Fruit fly (Drosophila melanogaster) whole organism, pupa: ENCODE data around the gene Or71a.

Source experiments
- CG10348 ChIP-seq: fragments of 200-800 bp; sonication (Bioruptor generic); IDR thresholded peaks from 2 replicates; pipeline ENCODE4 v1.3.6; 2022; ENCODE audit warnings: missing biosample characterization, missing genetic modification characterization
- CG12605 ChIP-seq: fragments of 200-800 bp; sonication (Bioruptor generic); IDR thresholded peaks from 2 replicates; pipeline ENCODE4 v1.3.6; 2022; ENCODE audit warnings: missing biosample characterization, missing genetic modification characterization
- CG13204 ChIP-seq: fragments of 200-800 bp; sonication (Bioruptor generic); optimal IDR thresholded peaks from 2 replicates; lab custom pipeline; 2018; ENCODE audit warnings: missing biosample characterization, mild to moderate bottlenecking, missing genetic modification characterization, moderate library complexity
- CG15710 ChIP-seq: fragments of 200-800 bp; sonication (Bioruptor generic); optimal IDR thresholded peaks from 2 replicates; lab custom pipeline; 2018; ENCODE audit warnings: missing biosample characterization, mild to moderate bottlenecking, missing genetic modification characterization, moderate library complexity
- CG17806 ChIP-seq: fragments of 200-800 bp; sonication (Bioruptor generic); optimal IDR thresholded peaks from 2 replicates; lab custom pipeline; 2018; ENCODE audit warnings: missing biosample characterization, mild to moderate bottlenecking, missing genetic modification characterization, moderate library complexity
- CG4496 ChIP-seq: fragments of 200-800 bp; sonication (Bioruptor generic); IDR thresholded peaks from 3 replicates; pipeline ENCODE4 v1.3.6; 2022; ENCODE audit warnings: missing biosample characterization, missing genetic modification characterization
- D1 ChIP-seq: fragments of 200-800 bp; sonication (Bioruptor generic); optimal IDR thresholded peaks from 2 replicates; lab custom pipeline; 2018; ENCODE audit warnings: missing biosample characterization, mild to moderate bottlenecking, missing genetic modification characterization, moderate library complexity
- EcR ChIP-seq: fragments of 200-800 bp; sonication (Bioruptor generic); optimal IDR thresholded peaks from 3 replicates; lab custom pipeline; 2019; ENCODE audit warnings: missing biosample characterization, missing genetic modification characterization, mild to moderate bottlenecking, moderate library complexity, missing genetic modification reagents
- Ets98B ChIP-seq: fragments of 200-800 bp; sonication (Bioruptor generic); IDR thresholded peaks from 2 replicates; pipeline ENCODE4 v1.3.6; 2022; ENCODE audit warnings: missing biosample characterization, missing genetic modification characterization
- Pif1A ChIP-seq: fragments of 200-800 bp; sonication (Bioruptor generic); optimal IDR thresholded peaks from 3 replicates; lab custom pipeline; 2016; ENCODE audit warnings: missing biosample characterization, missing genetic modification characterization
- Pif1B ChIP-seq: fragments of 200-800 bp; sonication (Bioruptor generic); optimal IDR thresholded peaks from 3 replicates; lab custom pipeline; 2016; ENCODE audit warnings: missing biosample characterization, missing genetic modification characterization
- fd96Ca ChIP-seq: fragments of 200-800 bp; sonication (Bioruptor generic); IDR thresholded peaks from 3 replicates; pipeline ENCODE4 v1.3.6; 2022; ENCODE audit warnings: missing biosample characterization, missing genetic modification characterization

DNA sequence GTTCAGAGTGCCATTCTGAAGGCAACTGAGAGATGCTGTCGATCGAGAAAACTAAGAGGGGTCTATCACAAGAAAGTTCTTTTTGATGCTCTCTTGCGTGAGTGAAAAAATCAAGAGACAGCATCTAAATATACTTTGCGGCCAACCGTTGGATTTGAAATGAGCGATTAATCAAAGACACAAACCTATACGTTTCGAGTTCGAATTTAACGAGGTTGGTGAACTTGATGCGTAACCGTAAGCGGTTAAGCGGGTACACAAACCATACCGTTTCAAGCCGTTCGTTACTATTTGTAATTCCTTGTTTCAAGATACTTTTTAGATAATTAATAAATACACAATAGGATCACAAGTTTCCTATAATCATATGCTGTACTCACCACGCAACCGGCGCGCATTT is 6.1 kb downstream of the Or71a start:
- TF ChIP-seq Ets98B (GFP tag; lab: Robert Waterston, UW) (no peak), D1 (tag; lab: Kevin White, UChicago) (no peak), CG15710 (no peak), CG4496 (GFP tag; lab: Robert Waterston, UW) (no peak), Pif1B (GFP tag; lab: Kevin White, UChicago) (no peak), fd96Ca (no peak), CG17806 (tag; lab: Kevin White, UChicago) (no peak), CG10348 (no peak), CG13204 (GFP tag; lab: Kevin White, UChicago) (no peak), EcR (GFP tag; lab: Kevin White, UChicago) (no peak), CG12605 (no peak), Pif1A (GFP tag; lab: Kevin White, UChicago) (no peak)
